Fruit fly (Drosophila melanogaster) whole organism, prepupa: ENCODE measurements around the gene CG7131.

ENCODE experiments used
- Blimp-1 ChIP-seq: fragments of 200-800 bp; sonication (Bioruptor generic); optimal IDR thresholded peaks from 3 replicates; lab custom pipeline; 2017; ENCODE audit warnings: missing biosample characterization, missing genetic modification characterization, mild to moderate bottlenecking, moderate library complexity, missing genetic modification reagents
- CG10631 ChIP-seq: fragments of 200-800 bp; sonication (Bioruptor generic); optimal IDR thresholded peaks from 2 replicates; lab custom pipeline; 2016; ENCODE audit warnings: missing biosample characterization, missing genetic modification characterization
- CG10669 ChIP-seq: fragments of 200-800 bp; sonication (Bioruptor generic); optimal IDR thresholded peaks from 3 replicates; lab custom pipeline; 2018; ENCODE audit warnings: missing biosample characterization, mild to moderate bottlenecking, missing genetic modification characterization, moderate library complexity
- CG11762 ChIP-seq: fragments of 200-800 bp; sonication (Bioruptor generic); optimal IDR thresholded peaks from 3 replicates; lab custom pipeline; 2016; ENCODE audit warnings: missing biosample characterization, missing genetic modification characterization; ENCODE audit not compliant: insufficient read depth
- CG11902 ChIP-seq: fragments of 200-800 bp; sonication (Bioruptor generic); optimal IDR thresholded peaks from 3 replicates; lab custom pipeline; 2016; ENCODE audit warnings: missing biosample characterization, missing genetic modification characterization
- CG15336 ChIP-seq: fragments of 200-800 bp; sonication (Bioruptor generic); IDR thresholded peaks from 2 replicates; pipeline ENCODE4 v1.3.6; 2022; ENCODE audit warnings: missing biosample characterization, missing genetic modification characterization
- CG16779 ChIP-seq: fragments of 200-800 bp; sonication (Bioruptor generic); optimal IDR thresholded peaks from 3 replicates; lab custom pipeline; 2017; ENCODE audit warnings: missing biosample characterization, mild to moderate bottlenecking, missing genetic modification characterization
- CG3032 ChIP-seq: fragments of 200-800 bp; optimal IDR thresholded peaks from 2 replicates; lab custom pipeline; 2019; ENCODE audit warnings: missing biosample characterization, mild to moderate bottlenecking, missing genetic modification characterization, moderate library complexity
- CG31627 ChIP-seq: fragments of 200-800 bp; sonication (Bioruptor generic); optimal IDR thresholded peaks from 3 replicates; lab custom pipeline; 2016; ENCODE audit warnings: missing biosample characterization, missing genetic modification characterization
- CG32006 ChIP-seq: fragments of 200-800 bp; sonication (Bioruptor generic); optimal IDR thresholded peaks from 3 replicates; lab custom pipeline; 2017; ENCODE audit warnings: missing biosample characterization, mild to moderate bottlenecking, missing genetic modification characterization
- CG34406 ChIP-seq: fragments of 200-800 bp; sonication (Bioruptor generic); optimal IDR thresholded peaks from 3 replicates; lab custom pipeline; 2016; ENCODE audit warnings: missing biosample characterization, missing genetic modification characterization
- CG3919 ChIP-seq: fragments of 200-800 bp; sonication (Bioruptor generic); optimal IDR thresholded peaks from 3 replicates; lab custom pipeline; 2016; ENCODE audit warnings: missing biosample characterization, missing genetic modification characterization
- CG4318 ChIP-seq: fragments of 200-800 bp; sonication (Bioruptor generic); optimal IDR thresholded peaks from 3 replicates; lab custom pipeline; 2017; ENCODE audit warnings: missing biosample characterization, mild to moderate bottlenecking, missing genetic modification characterization
- CG6163 ChIP-seq: fragments of 200-800 bp; sonication (Bioruptor generic); IDR thresholded peaks from 3 replicates; pipeline ENCODE4 v1.3.6; 2022; ENCODE audit warnings: missing biosample characterization, missing genetic modification characterization
- CG6276 ChIP-seq: fragments of 200-800 bp; sonication (Bioruptor generic); optimal IDR thresholded peaks from 2 replicates; lab custom pipeline; 2017; ENCODE audit warnings: missing biosample characterization, mild to moderate bottlenecking, missing genetic modification characterization
- CG6792 ChIP-seq: fragments of 200-800 bp; sonication (Bioruptor generic); optimal IDR thresholded peaks from 3 replicates; lab custom pipeline; 2016; ENCODE audit warnings: missing biosample characterization, missing genetic modification characterization
- CG6808 ChIP-seq: fragments of 200-800 bp; sonication (Bioruptor generic); optimal IDR thresholded peaks from 3 replicates; lab custom pipeline; 2017; ENCODE audit warnings: missing biosample characterization, missing genetic modification characterization, mild to moderate bottlenecking, moderate library complexity, missing genetic modification reagents
- CG6854 ChIP-seq: fragments of 200-800 bp; sonication (Bioruptor generic); optimal IDR thresholded peaks from 2 replicates; lab custom pipeline; 2017; ENCODE audit warnings: missing biosample characterization, mild to moderate bottlenecking, missing genetic modification characterization
- CG7368 ChIP-seq: fragments of 200-800 bp; sonication (Bioruptor generic); optimal IDR thresholded peaks from 3 replicates; lab custom pipeline; 2016; ENCODE audit warnings: missing biosample characterization, missing genetic modification characterization
- CG8119 ChIP-seq: fragments of 200-800 bp; sonication (Bioruptor generic); IDR thresholded peaks from 3 replicates; pipeline ENCODE4 v1.3.6; 2022; ENCODE audit warnings: missing biosample characterization, missing genetic modification characterization
- CG8319 ChIP-seq: fragments of 200-800 bp; sonication (Bioruptor generic); optimal IDR thresholded peaks from 3 replicates; lab custom pipeline; 2016; ENCODE audit warnings: missing biosample characterization, missing genetic modification characterization
- CG8632 ChIP-seq: fragments of 200-800 bp; sonication (Bioruptor generic); optimal IDR thresholded peaks from 3 replicates; lab custom pipeline; 2016; ENCODE audit warnings: missing biosample characterization, missing genetic modification characterization
- CG9139 ChIP-seq: fragments of 200-800 bp; sonication (Bioruptor generic); optimal IDR thresholded peaks from 3 replicates; lab custom pipeline; 2017; ENCODE audit warnings: missing biosample characterization, mild to moderate bottlenecking, missing genetic modification characterization
- Eip75B ChIP-seq: fragments of 200-800 bp; sonication (Bioruptor generic); optimal IDR thresholded peaks from 3 replicates; lab custom pipeline; 2016; ENCODE audit warnings: missing biosample characterization, missing genetic modification characterization
- Eip78C ChIP-seq: fragments of 200-800 bp; sonication (Bioruptor generic); peaks from one replicate; lab custom pipeline; 2016; ENCODE audit warnings: missing biosample characterization, missing genetic modification characterization
- Eip93F ChIP-seq: fragments of 200-800 bp; sonication (Bioruptor generic); optimal IDR thresholded peaks from 2 replicates; lab custom pipeline; 2016; ENCODE audit warnings: missing biosample characterization, mild to moderate bottlenecking, missing genetic modification characterization
- Ets21C ChIP-seq: fragments of 200-800 bp; sonication (Bioruptor generic); optimal IDR thresholded peaks from 3 replicates; lab custom pipeline; 2016; ENCODE audit warnings: missing biosample characterization, missing genetic modification characterization
- Ets96B ChIP-seq: fragments of 200-800 bp; optimal IDR thresholded peaks from 2 replicates; lab custom pipeline; 2019; ENCODE audit warnings: missing biosample characterization, mild to moderate bottlenecking, missing genetic modification characterization, moderate library complexity
- Gug ChIP-seq: fragments of 200-800 bp; sonication (Bioruptor generic); IDR thresholded peaks from 2 replicates; pipeline ENCODE4 v1.3.6; 2022; ENCODE audit warnings: missing biosample characterization, missing genetic modification characterization
- Hr38 ChIP-seq: sonication (Bioruptor generic); optimal IDR thresholded peaks from 2 replicates; lab custom pipeline; 2016; ENCODE audit warnings: missing biosample characterization, missing genetic modification characterization
- Hr39 ChIP-seq: fragments of 200-800 bp; sonication (Bioruptor generic); optimal IDR thresholded peaks from 2 replicates; lab custom pipeline; 2016; ENCODE audit warnings: missing biosample characterization, missing genetic modification characterization
- Lpt ChIP-seq: fragments of 200-800 bp; sonication (Bioruptor generic); optimal IDR thresholded peaks from 3 replicates; lab custom pipeline; 2016; ENCODE audit warnings: missing biosample characterization, missing genetic modification characterization
- Met ChIP-seq: fragments of 200-800 bp; sonication (Bioruptor generic); optimal IDR thresholded peaks from 3 replicates; lab custom pipeline; 2016; ENCODE audit warnings: missing biosample characterization, missing genetic modification characterization
- Smox ChIP-seq: fragments of 200-800 bp; sonication (Bioruptor generic); optimal IDR thresholded peaks from 3 replicates; lab custom pipeline; 2016; ENCODE audit warnings: missing biosample characterization, missing genetic modification characterization
- Sox102F ChIP-seq: fragments of 200-800 bp; sonication (Bioruptor generic); optimal IDR thresholded peaks from 2 replicates; lab custom pipeline; 2016; ENCODE audit warnings: missing biosample characterization, mild to moderate bottlenecking, missing genetic modification characterization
- Sox15 ChIP-seq: fragments of 200-800 bp; sonication (Bioruptor generic); optimal IDR thresholded peaks from 3 replicates; lab custom pipeline; 2016; ENCODE audit warnings: missing biosample characterization, missing genetic modification characterization
- achi ChIP-seq: fragments of 200-800 bp; sonication (Bioruptor generic); optimal IDR thresholded peaks from 3 replicates; lab custom pipeline; 2016; ENCODE audit warnings: missing biosample characterization, missing genetic modification characterization
- acj6 ChIP-seq: fragments of 200-800 bp; sonication (Bioruptor generic); optimal IDR thresholded peaks from 3 replicates; lab custom pipeline; 2016; ENCODE audit warnings: missing biosample characterization, missing genetic modification characterization
- cyc ChIP-seq: fragments of 200-800 bp; sonication (Bioruptor generic); optimal IDR thresholded peaks from 3 replicates; lab custom pipeline; 2016; ENCODE audit warnings: missing biosample characterization, missing genetic modification characterization
- dac ChIP-seq: fragments of 200-800 bp; sonication (Bioruptor generic); optimal IDR thresholded peaks from 2 replicates; lab custom pipeline; 2017; ENCODE audit warnings: missing biosample characterization, mild to moderate bottlenecking, missing genetic modification characterization
- dsx ChIP-seq: fragments of 200-800 bp; optimal IDR thresholded peaks from 3 replicates; lab custom pipeline; 2019; ENCODE audit warnings: missing biosample characterization, mild to moderate bottlenecking, missing genetic modification characterization, moderate library complexity; ENCODE audit not compliant: poor library complexity, severe bottlenecking
- eg ChIP-seq: fragments of 200-800 bp; sonication (Bioruptor generic); IDR thresholded peaks from 3 replicates; pipeline ENCODE4 v1.3.6; 2022; ENCODE audit warnings: missing biosample characterization, missing genetic modification characterization
- esn ChIP-seq: fragments of 200-800 bp; sonication (Bioruptor generic); optimal IDR thresholded peaks from 2 replicates; lab custom pipeline; 2016; ENCODE audit warnings: missing biosample characterization, mild to moderate bottlenecking, missing genetic modification characterization, moderate library complexity
- fd59A ChIP-seq: fragments of 200-800 bp; sonication (Bioruptor generic); optimal IDR thresholded peaks from 2 replicates; lab custom pipeline; 2017; ENCODE audit warnings: missing biosample characterization, mild to moderate bottlenecking, missing genetic modification characterization, missing genetic modification reagents
- fd85E ChIP-seq: fragments of 200-800 bp; sonication (Bioruptor generic); optimal IDR thresholded peaks from 3 replicates; lab custom pipeline; 2016; ENCODE audit warnings: missing biosample characterization, missing genetic modification characterization
- lz ChIP-seq: fragments of 200-800 bp; sonication (Bioruptor generic); optimal IDR thresholded peaks from 3 replicates; lab custom pipeline; 2016; ENCODE audit warnings: missing biosample characterization, missing genetic modification characterization
- net ChIP-seq: fragments of 200-800 bp; sonication (Bioruptor generic); optimal IDR thresholded peaks from 3 replicates; lab custom pipeline; 2016; ENCODE audit warnings: missing biosample characterization, missing genetic modification characterization
- salr ChIP-seq, 2 experiments: fragments of 200-800 bp; sonication (Bioruptor generic); optimal IDR thresholded peaks; 3 replicates each; lab custom pipeline; 2016 to 2018; ENCODE audit warnings: missing biosample characterization in 2 of 2, missing genetic modification characterization in 2 of 2, mild to moderate bottlenecking in 1 of 2
- spab ChIP-seq: fragments of 200-800 bp; sonication (Bioruptor generic); optimal IDR thresholded peaks from 2 replicates; lab custom pipeline; 2017; ENCODE audit warnings: missing biosample characterization, mild to moderate bottlenecking, missing genetic modification characterization, missing genetic modification reagents
- svp ChIP-seq: fragments of 200-800 bp; sonication (Bioruptor generic); peaks from one replicate; lab custom pipeline; 2016; ENCODE audit warnings: missing biosample characterization, missing genetic modification characterization
- topi ChIP-seq: fragments of 200-800 bp; sonication (Bioruptor generic); optimal IDR thresholded peaks from 3 replicates; lab custom pipeline; 2016; ENCODE audit warnings: missing biosample characterization, missing genetic modification characterization
- vri ChIP-seq: fragments of 200-800 bp; sonication (Bioruptor generic); optimal IDR thresholded peaks from 3 replicates; lab custom pipeline; 2016; ENCODE audit warnings: missing biosample characterization, mild to moderate bottlenecking, missing genetic modification characterization

Gene CG7131

dm6 chr3R:18295262-18295944 lies 6.8 kb upstream of the CG7131 start:
- TF ChIP-seq CG15336 (GFP tag; lab: Robert Waterston, UW) (peak; percentile 44), Blimp-1 (GFP tag; lab: Kevin White, UChicago) (no peak), dac (GFP tag; lab: Kevin White, UChicago) (no peak), CG7368 (GFP tag; lab: Kevin White, UChicago) (no peak), Eip78C (GFP tag; lab: Kevin White, UChicago) (peak; percentile 89), CG32006 (GFP tag; lab: Kevin White, UChicago) (peak; percentile 65), CG11762 (GFP tag; lab: Kevin White, UChicago) (no peak), Eip75B (GFP tag; lab: Kevin White, UChicago) (peak; percentile 55), Ets96B (tag; lab: Kevin White, UChicago) (peak; percentile 54), CG4318 (GFP tag; lab: Kevin White, UChicago) (no peak), salr (GFP tag; optimal IDR thresholded peaks at IDR 0.05; lab: Kevin White, UChicago) (peak; percentile 22 to 24), Sox15 (GFP tag; lab: Kevin White, UChicago) (no peak), Lpt (GFP tag; lab: Kevin White, UChicago) (peak; percentile 35), svp (GFP tag; lab: Kevin White, UChicago) (peak; percentile 53), dsx (GFP tag; lab: Kevin White, UChicago) (peak; percentile 11), Gug (GFP tag; lab: Robert Waterston, UW) (no peak), topi (peak; percentile 3), lz (peak; percentile 18), CG8119 (GFP tag; lab: Robert Waterston, UW) (peak; percentile 45; the same call in 2 of the 3 replicates), eg (GFP tag; lab: Robert Waterston, UW) (0 out of 3 replicates have a peak, but pooled peaks have one; percentile 18), fd59A (GFP tag; lab: Kevin White, UChicago) (no peak), CG8632 (GFP tag; lab: Kevin White, UChicago) (no peak), CG6854 (GFP tag; lab: Kevin White, UChicago) (no peak), CG3919 (GFP tag; lab: Kevin White, UChicago) (peak; percentile 38), CG10631 (GFP tag; lab: Kevin White, UChicago) (peak; percentile 9), CG10669 (peak; percentile 40), CG9139 (GFP tag; lab: Kevin White, UChicago) (no peak), esn (GFP tag; lab: Kevin White, UChicago) (peak; percentile 27), Hr38 (GFP tag; lab: Kevin White, UChicago) (no peak), CG3032 (peak; percentile 28), fd85E (GFP tag; lab: Kevin White, UChicago) (no peak), cyc (GFP tag; lab: Kevin White, UChicago) (no peak), CG6808 (GFP tag; lab: Kevin White, UChicago) (peak; percentile 52), Sox102F (GFP tag; lab: Kevin White, UChicago) (no peak), CG6276 (GFP tag; lab: Kevin White, UChicago) (no peak), CG8319 (GFP tag; lab: Kevin White, UChicago) (no peak), CG6163 (GFP tag; lab: Robert Waterston, UW) (no peak), CG34406 (peak; percentile 24), acj6 (peak; percentile 37), Met (GFP tag; lab: Kevin White, UChicago) (peak; percentile 11), CG31627 (no peak), net (GFP tag; lab: Kevin White, UChicago) (peak; percentile 43), Smox (peak; percentile 21), Hr39 (GFP tag; lab: Kevin White, UChicago) (no peak), CG16779 (tag; lab: Kevin White, UChicago) (no peak), CG11902 (GFP tag; lab: Kevin White, UChicago) (no peak), CG6792 (no peak), vri (GFP tag; lab: Kevin White, UChicago) (no peak), spab (GFP tag; lab: Kevin White, UChicago) (no peak), Eip93F (GFP tag; lab: Kevin White, UChicago) (no peak), achi (no peak), Ets21C (no peak)
